Worm (Caenorhabditis elegans): Measurements from ENCODE around the gene mes-2.

mes-2 gene

ce11 chrII:14413709-14414108 is 29.9 kb downstream of the mes-2 start:
- TF ChIP-seq pha-4 (tag; optimal IDR thresholded peaks at IDR 0.05): no peak
- no peak for TF ChIP-seq nhr-12 (tag; optimal IDR thresholded peaks at IDR 0.05)
- no peak for TF ChIP-seq lsy-2 (tag; optimal IDR thresholded peaks at IDR 0.05)
- TF ChIP-seq M03D4.4 (tag; optimal IDR thresholded peaks at IDR 0.05): no peak
- TF ChIP-seq ceh-39 (tag; optimal IDR thresholded peaks at IDR 0.05): no peak
- no peak for TF ChIP-seq ces-1 (GFP tag; optimal IDR thresholded peaks at IDR 0.05)
- no peak for TF ChIP-seq ham-2 (GFP tag; optimal IDR thresholded peaks at IDR 0.05)
- TF ChIP-seq nhr-2 (tag; optimal IDR thresholded peaks at IDR 0.05): no peak
- TF ChIP-seq zip-8 (tag; optimal IDR thresholded peaks at IDR 0.05): no peak
- no peak for TF ChIP-seq snpc-4 (tag; optimal IDR thresholded peaks at IDR 0.05)
- no peak for TF ChIP-seq sptf-1 (tag; optimal IDR thresholded peaks at IDR 0.05)
- no peak for TF ChIP-seq mep-1 (tag; optimal IDR thresholded peaks at IDR 0.05)
- no peak for TF ChIP-seq blmp-1 (tag; optimal IDR thresholded peaks at IDR 0.05)
- TF ChIP-seq mls-2 (tag; optimal IDR thresholded peaks at IDR 0.05): no peak
- TF ChIP-seq nhr-76 (tag; optimal IDR thresholded peaks at IDR 0.05): no peak
- no peak for TF ChIP-seq bed-3 (GFP tag; optimal IDR thresholded peaks at IDR 0.05)
- TF ChIP-seq unc-39 (tag; optimal IDR thresholded peaks at IDR 0.05): no peak

- TF ChIP-seq nhr-76 (tag; optimal IDR thresholded peaks at IDR 0.05): no peak
- TF ChIP-seq lin-13 (tag; optimal IDR thresholded peaks at IDR 0.05): no peak
Measured at ce11 chrII:14415427-14415826, 31.7 kb downstream of the mes-2 start.

- TF ChIP-seq drap-1 (GFP tag; optimal IDR thresholded peaks at IDR 0.05): no peak
- peak; percentile 5 for TF ChIP-seq ces-1 (GFP tag; optimal IDR thresholded peaks at IDR 0.05)
- no peak for TF ChIP-seq ceh-83 (GFP tag; optimal IDR thresholded peaks at IDR 0.05)
- no peak for TF ChIP-seq mls-2 (tag; optimal IDR thresholded peaks at IDR 0.05)
- no peak for TF ChIP-seq hlh-1 (tag; optimal IDR thresholded peaks at IDR 0.05)
- no peak for TF ChIP-seq elt-3 (tag; optimal IDR thresholded peaks at IDR 0.05)
- TF ChIP-seq flh-1 (GFP tag; optimal IDR thresholded peaks at IDR 0.05): no peak
- no peak for TF ChIP-seq ceh-39 (tag; optimal IDR thresholded peaks at IDR 0.05)
Measured at ce11 chrII:14416988-14417387, 33.2 kb downstream of the mes-2 start.

- TF ChIP-seq snpc-4 (tag; optimal IDR thresholded peaks at IDR 0.05): no peak
- TF ChIP-seq sem-2 (GFP tag; optimal IDR thresholded peaks at IDR 0.05): no peak
- TF ChIP-seq ham-2 (GFP tag; optimal IDR thresholded peaks at IDR 0.05): no peak
- no peak for TF ChIP-seq pha-4 (tag; optimal IDR thresholded peaks at IDR 0.05)
- no peak for TF ChIP-seq unc-39 (tag; optimal IDR thresholded peaks at IDR 0.05)
- TF ChIP-seq sptf-1 (tag; optimal IDR thresholded peaks at IDR 0.05): no peak
- no peak for TF ChIP-seq drap-1 (GFP tag; optimal IDR thresholded peaks at IDR 0.05)
- no peak for TF ChIP-seq elt-1 (tag; optimal IDR thresholded peaks at IDR 0.05; ENCODE audit: borderline replicate concordance, insufficient read depth)
- TF ChIP-seq nhr-12 (tag; optimal IDR thresholded peaks at IDR 0.05): no peak
- TF ChIP-seq lin-13 (tag; optimal IDR thresholded peaks at IDR 0.05): no peak
- TF ChIP-seq ztf-11 (tag; optimal IDR thresholded peaks at IDR 0.05): no peak
- TF ChIP-seq mab-5 (tag; optimal IDR thresholded peaks at IDR 0.05): no peak
- no peak for TF ChIP-seq ceh-43 (GFP tag; optimal IDR thresholded peaks at IDR 0.05)
- TF ChIP-seq ceh-83 (GFP tag; optimal IDR thresholded peaks at IDR 0.05): no peak
- TF ChIP-seq nhr-28 (tag; optimal IDR thresholded peaks at IDR 0.05): no peak
Measured at ce11 chrII:14424791-14425190, 41.0 kb downstream of the mes-2 start, which contains the start of gene plx-2. Gene plx-2, minus strand, starts transcription at chrII:14424891.

- peak; percentile 21 for TF ChIP-seq ces-1 (GFP tag; optimal IDR thresholded peaks at IDR 0.05)
- TF ChIP-seq nhr-12 (tag; optimal IDR thresholded peaks at IDR 0.05): no peak
- no peak for TF ChIP-seq cnd-1 (tag; optimal IDR thresholded peaks at IDR 0.05)
- TF ChIP-seq sptf-1 (tag; optimal IDR thresholded peaks at IDR 0.05): no peak
- no peak for TF ChIP-seq nhr-237 (tag; optimal IDR thresholded peaks at IDR 0.05)
- TF ChIP-seq unc-39 (tag; optimal IDR thresholded peaks at IDR 0.05): no peak
- no peak for TF ChIP-seq ham-2 (GFP tag; optimal IDR thresholded peaks at IDR 0.05)
- no peak for TF ChIP-seq flh-1 (GFP tag; optimal IDR thresholded peaks at IDR 0.05)
Measured at ce11 chrII:14427714-14428113, 43.9 kb downstream of the mes-2 start.

ce11 chrII:14428834-14429233 is 45.1 kb downstream of the mes-2 start:
- TF ChIP-seq flh-1 (GFP tag; optimal IDR thresholded peaks at IDR 0.05): no peak
- TF ChIP-seq nhr-2 (tag; optimal IDR thresholded peaks at IDR 0.05): peak; percentile 82
- TF ChIP-seq nhr-76 (tag; optimal IDR thresholded peaks at IDR 0.05): no peak
- TF ChIP-seq zip-8 (tag; optimal IDR thresholded peaks at IDR 0.05): peak; percentile 41
